Fruit fly (Drosophila melanogaster) whole organism, wandering third instar larva: ENCODE data around the gene CG43155.

Source experiments
- CG32264 ChIP-seq: fragments of 200-800 bp; sonication (Bioruptor generic); optimal IDR thresholded peaks from 2 replicates; lab custom pipeline; 2016; ENCODE audit warnings: missing biosample characterization, missing genetic modification characterization
- CG9705 ChIP-seq: fragments of 200-800 bp; sonication (Bioruptor generic); optimal IDR thresholded peaks from 2 replicates; lab custom pipeline; 2018; ENCODE audit warnings: missing biosample characterization, mild to moderate bottlenecking, missing genetic modification characterization
- CrebA ChIP-seq: fragments of 200-800 bp; sonication (Bioruptor generic); optimal IDR thresholded peaks from 2 replicates; lab custom pipeline; 2016; ENCODE audit warnings: missing biosample characterization, mild to moderate bottlenecking, missing genetic modification characterization, borderline replicate concordance
- Dif ChIP-seq: fragments of 200-275, 200-300 bp; sonication (Bioruptor generic); optimal IDR thresholded peaks from 2 replicates; lab custom pipeline; 2018; ENCODE audit warnings: missing biosample characterization, missing genetic modification characterization; ENCODE audit not compliant: partially characterized antibody
- GATAd ChIP-seq: sonication (Bioruptor generic); optimal IDR thresholded peaks from 2 replicates; lab custom pipeline; 2016; ENCODE audit warnings: missing biosample characterization, missing genetic modification characterization
- HLH106 ChIP-seq: fragments of 200-800 bp; optimal IDR thresholded peaks from 3 replicates; lab custom pipeline; 2019; ENCODE audit warnings: missing biosample characterization, mild to moderate bottlenecking, missing genetic modification characterization, moderate library complexity
- Hr78 ChIP-seq: fragments of >200 bp; optimal IDR thresholded peaks from 2 replicates; lab custom pipeline; 2017; ENCODE audit warnings: missing biosample characterization, missing genetic modification characterization
- Hr83 ChIP-seq: fragments of 200-300 bp; sonication (Bioruptor generic); optimal IDR thresholded peaks from 2 replicates; lab custom pipeline; 2016; ENCODE audit warnings: missing biosample characterization, mild to moderate bottlenecking, missing genetic modification characterization, moderate library complexity; ENCODE audit not compliant: poor library complexity, severe bottlenecking
- Jra ChIP-seq: sonication (Bioruptor generic); optimal IDR thresholded peaks from 2 replicates; lab custom pipeline; 2016; ENCODE audit warnings: missing biosample characterization, missing genetic modification characterization
- Mio ChIP-seq: sonication (Bioruptor generic); optimal IDR thresholded peaks from 2 replicates; lab custom pipeline; 2016; ENCODE audit warnings: missing biosample characterization, missing genetic modification characterization
- Myc ChIP-seq: fragments of >200 bp; optimal IDR thresholded peaks from 2 replicates; lab custom pipeline; 2017
- N ChIP-seq: fragments of >200 bp; optimal IDR thresholded peaks from 2 replicates; lab custom pipeline; 2018; ENCODE audit warnings: missing biosample characterization, missing external identifiers, missing genetic modification characterization
- OdsH ChIP-seq: fragments of 200-800 bp; sonication (Bioruptor generic); optimal IDR thresholded peaks from 2 replicates; lab custom pipeline; 2016; ENCODE audit warnings: missing biosample characterization, mild to moderate bottlenecking, missing genetic modification characterization
- Rel ChIP-seq, 2 experiments: fragments of 200-800 bp; sonication (Bioruptor generic) in 1 of 2; optimal IDR thresholded peaks; 2 replicates in 1 of 2; 3 replicates in 1 of 2; lab custom pipeline; 2016 to 2019; ENCODE audit warnings: mild to moderate bottlenecking in 2 of 2, missing biosample characterization in 2 of 2, missing genetic modification characterization in 2 of 2, moderate library complexity in 1 of 2
- Sp1 ChIP-seq: fragments of 200-800 bp; sonication (Bioruptor generic); optimal IDR thresholded peaks from 3 replicates; lab custom pipeline; 2019; ENCODE audit warnings: missing biosample characterization, mild to moderate bottlenecking, missing genetic modification characterization, moderate library complexity
- br ChIP-seq: fragments of 200-800 bp; sonication (Bioruptor generic); optimal IDR thresholded peaks from 2 replicates; lab custom pipeline; 2016; ENCODE audit warnings: missing biosample characterization, missing genetic modification characterization
- brk ChIP-seq: fragments of 200-800 bp; sonication (Bioruptor generic); optimal IDR thresholded peaks from 2 replicates; lab custom pipeline; 2016; ENCODE audit warnings: missing biosample characterization, mild to moderate bottlenecking, missing genetic modification characterization
- dl ChIP-seq, 2 experiments: fragments of 175-275, 200-275 bp in 1 of 2; fragments of 200-275 bp in 1 of 2; sonication (Bioruptor generic); optimal IDR thresholded peaks; lab custom pipeline; 2018; ENCODE audit warnings: mild to moderate bottlenecking in 2 of 2, missing biosample characterization in 2 of 2, missing genetic modification characterization in 2 of 2, moderate library complexity in 2 of 2; ENCODE audit not compliant: partially characterized antibody in 2 of 2, insufficient read depth in 1 of 2
- dmrt93B ChIP-seq: fragments of 200-800 bp; sonication (Bioruptor generic); optimal IDR thresholded peaks from 2 replicates; lab custom pipeline; 2018; ENCODE audit warnings: missing biosample characterization, mild to moderate bottlenecking, missing genetic modification characterization
- dsf ChIP-seq: sonication (Bioruptor generic); optimal IDR thresholded peaks from 2 replicates; lab custom pipeline; 2016; ENCODE audit warnings: missing biosample characterization, missing genetic modification characterization, borderline replicate concordance
- ey ChIP-seq: fragments of 200-800 bp; sonication (Bioruptor generic); optimal IDR thresholded peaks from 2 replicates; lab custom pipeline; 2016; ENCODE audit warnings: missing biosample characterization, missing genetic modification characterization
- foxo ChIP-seq, 2 experiments: fragments of 200-800 bp; sonication (Bioruptor generic); optimal IDR thresholded peaks; 2 replicates in 1 of 2; 3 replicates in 1 of 2; lab custom pipeline; 2016 to 2017; ENCODE audit warnings: missing biosample characterization in 2 of 2, missing genetic modification characterization in 2 of 2
- fru ChIP-seq: fragments of 200-800 bp; sonication (Bioruptor generic); optimal IDR thresholded peaks from 3 replicates; lab custom pipeline; 2016; ENCODE audit warnings: missing biosample characterization, mild to moderate bottlenecking, missing genetic modification characterization
- h ChIP-seq: fragments of 200-800 bp; sonication (Bioruptor generic); optimal IDR thresholded peaks from 3 replicates; lab custom pipeline; 2016; ENCODE audit warnings: missing biosample characterization, mild to moderate bottlenecking, missing genetic modification characterization
- jim ChIP-seq: fragments of 175-275, 200-325 bp; sonication (Bioruptor generic); optimal IDR thresholded peaks from 2 replicates; lab custom pipeline; 2016; ENCODE audit warnings: missing biosample characterization, mild to moderate bottlenecking, missing genetic modification characterization
- lola ChIP-seq: fragments of >200 bp; optimal IDR thresholded peaks from 2 replicates; lab custom pipeline; 2017; ENCODE audit warnings: missing biosample characterization, missing genetic modification characterization
- pan ChIP-seq: fragments of >200 bp; optimal IDR thresholded peaks from 2 replicates; lab custom pipeline; 2017
- psq ChIP-seq: fragments of 200-800 bp; sonication (Bioruptor generic); optimal IDR thresholded peaks from 3 replicates; lab custom pipeline; 2017; ENCODE audit warnings: missing biosample characterization, mild to moderate bottlenecking, missing genetic modification characterization, moderate library complexity
- rgr ChIP-seq: fragments of 200-800 bp; sonication (Bioruptor generic); optimal IDR thresholded peaks from 3 replicates; lab custom pipeline; 2016; ENCODE audit warnings: missing biosample characterization, mild to moderate bottlenecking, missing genetic modification characterization
- sage ChIP-seq: fragments of 200-800 bp; sonication (Bioruptor generic); optimal IDR thresholded peaks from 2 replicates; lab custom pipeline; 2016; ENCODE audit warnings: missing biosample characterization, mild to moderate bottlenecking, missing genetic modification characterization
- sv ChIP-seq: fragments of 200-800 bp; sonication (Bioruptor generic); optimal IDR thresholded peaks from 3 replicates; lab custom pipeline; 2016; ENCODE audit warnings: missing biosample characterization, missing genetic modification characterization
- tai ChIP-seq: sonication (Bioruptor generic); optimal IDR thresholded peaks from 2 replicates; lab custom pipeline; 2016; ENCODE audit warnings: missing biosample characterization, missing genetic modification characterization
- usp ChIP-seq: fragments of >200 bp; optimal IDR thresholded peaks from 2 replicates; lab custom pipeline; 2017; ENCODE audit warnings: missing biosample characterization, missing genetic modification characterization
- woc ChIP-seq: sonication (Bioruptor generic); optimal IDR thresholded peaks from 2 replicates; lab custom pipeline; 2016; ENCODE audit warnings: missing biosample characterization, mild to moderate bottlenecking, missing genetic modification characterization

The CG43155 gene

dm6 chrX:11458912-11459836 is at the start of gene CG43155:
Gene CG43155, plus strand, starts transcription at chrX:11459786.
- TF ChIP-seq brk (GFP tag; lab: Kevin White, UChicago) (no peak), Mio (GFP tag; lab: Kevin White, UChicago) (no peak), br (GFP tag; lab: Kevin White, UChicago) (no peak), dmrt93B (GFP tag; lab: Kevin White, UChicago) (no peak), usp (no peak), tai (GFP tag; lab: Kevin White, UChicago) (no peak), Dif (GFP tag; lab: Kevin White, UChicago) (no peak), OdsH (GFP tag; lab: Kevin White, UChicago) (no peak), Jra (GFP tag; lab: Kevin White, UChicago) (no peak), lola (GFP tag; lab: Kevin White, UChicago) (no peak), dsf (GFP tag; lab: Kevin White, UChicago) (no peak), CrebA (no peak), Rel (GFP tag; optimal IDR thresholded peaks at IDR 0.05; lab: Kevin White, UChicago) (no peak), Rel (tag; optimal IDR thresholded peaks at IDR 0.05; lab: Kevin White, UChicago) (no peak), N (GFP tag; lab: Kevin White, UChicago) (no peak)

dm6 chrX:11413090-11413489 is 46.5 kb upstream of the CG43155 start, which contains the start of gene Gr10b:
Gene Gr10b, minus strand, starts transcription at chrX:11413190.
- TF ChIP-seq CG32264 (GFP tag; lab: Kevin White, UChicago) (no peak), dl (GFP tag; optimal IDR thresholded peaks at IDR 0.05; lab: Kevin White, UChicago; ENCODE audit: insufficient read depth in 1 of 2, partially characterized antibody in 2 of 2) (no peak), lola (GFP tag; lab: Kevin White, UChicago) (no peak), GATAd (GFP tag; lab: Kevin White, UChicago) (no peak), HLH106 (tag; lab: Kevin White, UChicago) (no peak), jim (GFP tag; lab: Kevin White, UChicago) (no peak), woc (GFP tag; lab: Kevin White, UChicago) (no peak), Dif (GFP tag; lab: Kevin White, UChicago) (no peak)

- TF ChIP-seq Rel (GFP tag; optimal IDR thresholded peaks at IDR 0.05; lab: Kevin White, UChicago) (no peak), Rel (tag; optimal IDR thresholded peaks at IDR 0.05; lab: Kevin White, UChicago) (no peak), CG9705 (GFP tag; lab: Kevin White, UChicago) (no peak), brk (GFP tag; lab: Kevin White, UChicago) (no peak), Jra (GFP tag; lab: Kevin White, UChicago) (no peak), Hr83 (GFP tag; lab: Kevin White, UChicago) (no peak), foxo (GFP tag; optimal IDR thresholded peaks at IDR 0.05; lab: Kevin White, UChicago) (no peak), ey (GFP tag; lab: Kevin White, UChicago) (no peak), dl (GFP tag; optimal IDR thresholded peaks at IDR 0.05; lab: Kevin White, UChicago; ENCODE audit: insufficient read depth in 1 of 2, partially characterized antibody in 2 of 2) (no peak), usp (no peak), woc (GFP tag; lab: Kevin White, UChicago) (no peak)
Measured at dm6 chrX:11417322-11417721, 42.3 kb upstream of the CG43155 start, which contains the start of the genes Gr10a and Or10a. Gene Gr10a, minus strand, starts transcription at chrX:11417422. Gene Or10a, minus strand, starts transcription at chrX:11417422.

dm6 chrX:11419212-11419611 is 40.4 kb upstream of the CG43155 start:
- TF ChIP-seq HLH106 (tag; lab: Kevin White, UChicago) (peak; percentile 1), sv (GFP tag; lab: Kevin White, UChicago) (no peak), pan (lab: Kevin White, UChicago) (no peak)

- TF ChIP-seq Myc (lab: Kevin White, UChicago): no peak
- TF ChIP-seq Hr78 (GFP tag; lab: Kevin White, UChicago): no peak
- no peak for TF ChIP-seq fru
- no peak for TF ChIP-seq h (GFP tag; lab: Kevin White, UChicago)
- no peak for TF ChIP-seq CrebA
- TF ChIP-seq psq: no peak
- TF ChIP-seq sage (GFP tag; lab: Kevin White, UChicago): no peak
- TF ChIP-seq foxo (GFP tag; optimal IDR thresholded peaks at IDR 0.05; lab: Kevin White, UChicago): no peak
- TF ChIP-seq jim (GFP tag; lab: Kevin White, UChicago): no peak
- TF ChIP-seq brk (GFP tag; lab: Kevin White, UChicago): no peak
- no peak for TF ChIP-seq woc (GFP tag; lab: Kevin White, UChicago)
- no peak for TF ChIP-seq rgr (GFP tag; lab: Kevin White, UChicago)
- TF ChIP-seq N (GFP tag; lab: Kevin White, UChicago): no peak
- no peak for TF ChIP-seq Sp1 (GFP tag; lab: Kevin White, UChicago)
- TF ChIP-seq CG9705 (GFP tag; lab: Kevin White, UChicago): no peak
- no peak for TF ChIP-seq Mio (GFP tag; lab: Kevin White, UChicago)
- TF ChIP-seq, all 38 proteins: peak for 0
Measured at dm6 chrX:11419962-11420361, 39.6 kb upstream of the CG43155 start.
